Worm (Caenorhabditis elegans) whole organism, dauer: ENCODE data around the gene glr-8.

Experiments used
- unc-62 ChIP-seq: sonication (generic microtip); optimal IDR thresholded peaks from 2 replicates; lab custom pipeline; 2017; ENCODE audit warnings: missing biosample characterization, missing genetic modification reagents, missing genetic modification characterization

Gene glr-8

ce11 chrX:6510627-6511026 lies 4.8 kb downstream of the glr-8 start, which contains the start of gene ttr-36:
Gene ttr-36 (plus strand): TSS chrX:6510927.
- TF ChIP-seq unc-62 (GFP tag; lab: Kevin White, UChicago) = no peak

ce11 chrX:6511985-6512384 lies 6.2 kb downstream of the glr-8 start, which contains the start of gene ttr-35:
Gene ttr-35 (plus strand): TSS chrX:6512285.
- no peak for TF ChIP-seq unc-62 (GFP tag; lab: Kevin White, UChicago)

ce11 chrX:6514466-6514865 lies 8.7 kb downstream of the glr-8 start:
- TF ChIP-seq unc-62 (GFP tag; lab: Kevin White, UChicago) = no peak

- TF ChIP-seq unc-62 (GFP tag; lab: Kevin White, UChicago) = no peak
Measured at ce11 chrX:6515267-6515666, 9.5 kb downstream of the glr-8 start.

- TF ChIP-seq unc-62 (GFP tag; lab: Kevin White, UChicago) = no peak
Measured at ce11 chrX:6517025-6517770, 11.4 kb downstream of the glr-8 start.

- no peak for TF ChIP-seq unc-62 (GFP tag; lab: Kevin White, UChicago)
Measured at ce11 chrX:6518537-6518936, 12.8 kb downstream of the glr-8 start, which contains the start of gene ets-4. Gene ets-4 (plus strand): TSS chrX:6518883.

- no peak for TF ChIP-seq unc-62 (GFP tag; lab: Kevin White, UChicago)
Measured at ce11 chrX:6519473-6519872, 13.7 kb downstream of the glr-8 start.

- no peak for TF ChIP-seq unc-62 (GFP tag; lab: Kevin White, UChicago)
Measured at ce11 chrX:6519946-6520345, 14.2 kb downstream of the glr-8 start.

- TF ChIP-seq unc-62 (GFP tag; lab: Kevin White, UChicago) = no peak
Measured at ce11 chrX:6520644-6521043, 14.9 kb downstream of the glr-8 start.

ce11 chrX:6522634-6523070 lies 16.9 kb downstream of the glr-8 start:
- TF ChIP-seq unc-62 (GFP tag; lab: Kevin White, UChicago) = no peak

- no peak for TF ChIP-seq unc-62 (GFP tag; lab: Kevin White, UChicago)
Measured at ce11 chrX:6530046-6530445, 24.3 kb downstream of the glr-8 start, which contains the start of gene ceh-60. Gene ceh-60 (minus strand): TSS chrX:6530146.

- no peak for TF ChIP-seq unc-62 (GFP tag; lab: Kevin White, UChicago)
Measured at ce11 chrX:6530591-6530990, 24.8 kb downstream of the glr-8 start.

ce11 chrX:6531896-6532295 lies 26.1 kb downstream of the glr-8 start:
- TF ChIP-seq unc-62 (GFP tag; lab: Kevin White, UChicago) = no peak

ce11 chrX:6533038-6533437 lies 27.3 kb downstream of the glr-8 start:
- TF ChIP-seq unc-62 (GFP tag; lab: Kevin White, UChicago) = no peak

ce11 chrX:6536701-6537279 lies 31.0 kb downstream of the glr-8 start, which contains the start of gene ilys-5:
Gene ilys-5 (minus strand): TSS chrX:6536840.
- TF ChIP-seq unc-62 (GFP tag; lab: Kevin White, UChicago) = no peak

- no peak for TF ChIP-seq unc-62 (GFP tag; lab: Kevin White, UChicago)
Measured at ce11 chrX:6538068-6538467, 32.3 kb downstream of the glr-8 start.

ce11 chrX:6542692-6543091 lies 36.9 kb downstream of the glr-8 start, which contains the start of gene T14E8.2:
Gene T14E8.2 (plus strand): TSS chrX:6542992.
- TF ChIP-seq unc-62 (GFP tag; lab: Kevin White, UChicago) = no peak
